Fruit fly (Drosophila melanogaster) whole organism, prepupa: ENCODE data around the gene X11L.

Experiments
- Blimp-1 ChIP-seq: fragments of 200-800 bp; sonication (Bioruptor generic); optimal IDR thresholded peaks from 3 replicates; lab custom pipeline; 2017; ENCODE audit warnings: missing biosample characterization, missing genetic modification characterization, mild to moderate bottlenecking, moderate library complexity, missing genetic modification reagents
- CG10669 ChIP-seq: fragments of 200-800 bp; sonication (Bioruptor generic); optimal IDR thresholded peaks from 3 replicates; lab custom pipeline; 2018; ENCODE audit warnings: missing biosample characterization, mild to moderate bottlenecking, missing genetic modification characterization, moderate library complexity
- CG11294 ChIP-seq: fragments of 200-800 bp; sonication (Bioruptor generic); IDR thresholded peaks from 2 replicates; pipeline ENCODE4 v1.3.6; 2022; ENCODE audit warnings: missing biosample characterization, missing genetic modification characterization
- CG11762 ChIP-seq: fragments of 200-800 bp; sonication (Bioruptor generic); optimal IDR thresholded peaks from 3 replicates; lab custom pipeline; 2016; ENCODE audit warnings: missing biosample characterization, missing genetic modification characterization; ENCODE audit not compliant: insufficient read depth
- CG11902 ChIP-seq: fragments of 200-800 bp; sonication (Bioruptor generic); optimal IDR thresholded peaks from 3 replicates; lab custom pipeline; 2016; ENCODE audit warnings: missing biosample characterization, missing genetic modification characterization
- CG15336 ChIP-seq: fragments of 200-800 bp; sonication (Bioruptor generic); IDR thresholded peaks from 2 replicates; pipeline ENCODE4 v1.3.6; 2022; ENCODE audit warnings: missing biosample characterization, missing genetic modification characterization
- CG1621 ChIP-seq: fragments of 200-800 bp; sonication (Bioruptor generic); optimal IDR thresholded peaks from 3 replicates; lab custom pipeline; 2018; ENCODE audit warnings: missing biosample characterization, mild to moderate bottlenecking, missing genetic modification characterization
- CG16779 ChIP-seq: fragments of 200-800 bp; sonication (Bioruptor generic); optimal IDR thresholded peaks from 3 replicates; lab custom pipeline; 2017; ENCODE audit warnings: missing biosample characterization, mild to moderate bottlenecking, missing genetic modification characterization
- CG3032 ChIP-seq: fragments of 200-800 bp; optimal IDR thresholded peaks from 2 replicates; lab custom pipeline; 2019; ENCODE audit warnings: missing biosample characterization, mild to moderate bottlenecking, missing genetic modification characterization, moderate library complexity
- CG31627 ChIP-seq: fragments of 200-800 bp; sonication (Bioruptor generic); optimal IDR thresholded peaks from 3 replicates; lab custom pipeline; 2016; ENCODE audit warnings: missing biosample characterization, missing genetic modification characterization
- CG32006 ChIP-seq: fragments of 200-800 bp; sonication (Bioruptor generic); optimal IDR thresholded peaks from 3 replicates; lab custom pipeline; 2017; ENCODE audit warnings: missing biosample characterization, mild to moderate bottlenecking, missing genetic modification characterization
- CG4318 ChIP-seq: fragments of 200-800 bp; sonication (Bioruptor generic); optimal IDR thresholded peaks from 3 replicates; lab custom pipeline; 2017; ENCODE audit warnings: missing biosample characterization, mild to moderate bottlenecking, missing genetic modification characterization
- CG6276 ChIP-seq: fragments of 200-800 bp; sonication (Bioruptor generic); optimal IDR thresholded peaks from 2 replicates; lab custom pipeline; 2017; ENCODE audit warnings: missing biosample characterization, mild to moderate bottlenecking, missing genetic modification characterization
- CG6792 ChIP-seq: fragments of 200-800 bp; sonication (Bioruptor generic); optimal IDR thresholded peaks from 3 replicates; lab custom pipeline; 2016; ENCODE audit warnings: missing biosample characterization, missing genetic modification characterization
- CG6808 ChIP-seq: fragments of 200-800 bp; sonication (Bioruptor generic); optimal IDR thresholded peaks from 3 replicates; lab custom pipeline; 2017; ENCODE audit warnings: missing biosample characterization, missing genetic modification characterization, mild to moderate bottlenecking, moderate library complexity, missing genetic modification reagents
- CG8119 ChIP-seq: fragments of 200-800 bp; sonication (Bioruptor generic); IDR thresholded peaks from 3 replicates; pipeline ENCODE4 v1.3.6; 2022; ENCODE audit warnings: missing biosample characterization, missing genetic modification characterization
- CG8632 ChIP-seq: fragments of 200-800 bp; sonication (Bioruptor generic); optimal IDR thresholded peaks from 3 replicates; lab custom pipeline; 2016; ENCODE audit warnings: missing biosample characterization, missing genetic modification characterization
- CG9139 ChIP-seq: fragments of 200-800 bp; sonication (Bioruptor generic); optimal IDR thresholded peaks from 3 replicates; lab custom pipeline; 2017; ENCODE audit warnings: missing biosample characterization, mild to moderate bottlenecking, missing genetic modification characterization
- Eip78C ChIP-seq: fragments of 200-800 bp; sonication (Bioruptor generic); peaks from one replicate; lab custom pipeline; 2016; ENCODE audit warnings: missing biosample characterization, missing genetic modification characterization
- Ets96B ChIP-seq: fragments of 200-800 bp; optimal IDR thresholded peaks from 2 replicates; lab custom pipeline; 2019; ENCODE audit warnings: missing biosample characterization, mild to moderate bottlenecking, missing genetic modification characterization, moderate library complexity
- Gug ChIP-seq: fragments of 200-800 bp; sonication (Bioruptor generic); IDR thresholded peaks from 2 replicates; pipeline ENCODE4 v1.3.6; 2022; ENCODE audit warnings: missing biosample characterization, missing genetic modification characterization
- Hr39 ChIP-seq: fragments of 200-800 bp; sonication (Bioruptor generic); optimal IDR thresholded peaks from 2 replicates; lab custom pipeline; 2016; ENCODE audit warnings: missing biosample characterization, missing genetic modification characterization
- Met ChIP-seq: fragments of 200-800 bp; sonication (Bioruptor generic); optimal IDR thresholded peaks from 3 replicates; lab custom pipeline; 2016; ENCODE audit warnings: missing biosample characterization, missing genetic modification characterization
- Sox15 ChIP-seq: fragments of 200-800 bp; sonication (Bioruptor generic); optimal IDR thresholded peaks from 3 replicates; lab custom pipeline; 2016; ENCODE audit warnings: missing biosample characterization, missing genetic modification characterization
- acj6 ChIP-seq: fragments of 200-800 bp; sonication (Bioruptor generic); optimal IDR thresholded peaks from 3 replicates; lab custom pipeline; 2016; ENCODE audit warnings: missing biosample characterization, missing genetic modification characterization
- cyc ChIP-seq: fragments of 200-800 bp; sonication (Bioruptor generic); optimal IDR thresholded peaks from 3 replicates; lab custom pipeline; 2016; ENCODE audit warnings: missing biosample characterization, missing genetic modification characterization
- dsx ChIP-seq: fragments of 200-800 bp; optimal IDR thresholded peaks from 3 replicates; lab custom pipeline; 2019; ENCODE audit warnings: missing biosample characterization, mild to moderate bottlenecking, missing genetic modification characterization, moderate library complexity; ENCODE audit not compliant: poor library complexity, severe bottlenecking
- fd59A ChIP-seq: fragments of 200-800 bp; sonication (Bioruptor generic); optimal IDR thresholded peaks from 2 replicates; lab custom pipeline; 2017; ENCODE audit warnings: missing biosample characterization, mild to moderate bottlenecking, missing genetic modification characterization, missing genetic modification reagents
- fd85E ChIP-seq: fragments of 200-800 bp; sonication (Bioruptor generic); optimal IDR thresholded peaks from 3 replicates; lab custom pipeline; 2016; ENCODE audit warnings: missing biosample characterization, missing genetic modification characterization
- net ChIP-seq: fragments of 200-800 bp; sonication (Bioruptor generic); optimal IDR thresholded peaks from 3 replicates; lab custom pipeline; 2016; ENCODE audit warnings: missing biosample characterization, missing genetic modification characterization
- spab ChIP-seq: fragments of 200-800 bp; sonication (Bioruptor generic); optimal IDR thresholded peaks from 2 replicates; lab custom pipeline; 2017; ENCODE audit warnings: missing biosample characterization, mild to moderate bottlenecking, missing genetic modification characterization, missing genetic modification reagents
- ss ChIP-seq, 2 experiments: fragments of 200-800 bp; sonication (Bioruptor generic); optimal IDR thresholded peaks; 2 replicates in 1 of 2; 3 replicates in 1 of 2; lab custom pipeline; 2017 to 2018; ENCODE audit warnings: mild to moderate bottlenecking in 2 of 2, missing biosample characterization in 2 of 2, missing genetic modification characterization in 2 of 2, moderate library complexity in 1 of 2
- svp ChIP-seq: fragments of 200-800 bp; sonication (Bioruptor generic); peaks from one replicate; lab custom pipeline; 2016; ENCODE audit warnings: missing biosample characterization, missing genetic modification characterization
- vri ChIP-seq: fragments of 200-800 bp; sonication (Bioruptor generic); optimal IDR thresholded peaks from 3 replicates; lab custom pipeline; 2016; ENCODE audit warnings: missing biosample characterization, mild to moderate bottlenecking, missing genetic modification characterization

X11L gene

DNA sequence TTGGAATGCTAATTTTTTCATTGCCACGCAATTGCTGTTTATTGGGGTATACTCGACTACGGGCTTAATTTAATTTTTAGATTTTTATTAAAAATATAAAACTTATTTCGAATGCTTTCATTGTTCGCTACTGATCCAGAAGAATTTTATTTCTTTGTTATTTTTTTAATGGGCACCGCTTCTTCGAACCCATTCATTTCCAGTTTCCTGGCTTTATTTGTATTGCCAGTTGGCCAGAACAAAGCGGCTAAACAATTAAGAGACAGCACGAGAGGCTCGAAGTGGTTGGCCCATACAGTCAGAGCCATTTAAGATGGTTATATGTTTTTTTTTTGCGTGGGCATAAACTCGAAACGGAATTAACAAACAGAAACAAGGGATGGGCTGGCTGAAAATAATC, 3.6 kb upstream of the X11L start (continued):
- TF ChIP-seq Met (GFP tag; lab: Kevin White, UChicago) (peak; percentile 88), CG11902 (GFP tag; lab: Kevin White, UChicago) (peak; percentile 73), CG6808 (GFP tag; lab: Kevin White, UChicago) (peak; percentile 59), Ets96B (tag; lab: Kevin White, UChicago) (peak; percentile 68), CG8119 (GFP tag; lab: Robert Waterston, UW) (peak; percentile 72; the same call in 2 of the 3 replicates), CG6792 (peak; percentile 80), CG6276 (GFP tag; lab: Kevin White, UChicago) (no peak), net (GFP tag; lab: Kevin White, UChicago) (peak; percentile 82), CG15336 (peak; percentile 75), CG10669 (peak; percentile 76), fd85E (GFP tag; lab: Kevin White, UChicago) (no peak), CG32006 (GFP tag; lab: Kevin White, UChicago) (peak; percentile 73), CG3032 (tag; lab: Kevin White, UChicago) (peak; percentile 69), spab (peak; percentile 21), Gug (GFP tag; lab: Robert Waterston, UW) (peak; percentile 50; the same call in 1 of the 2 replicates), Blimp-1 (GFP tag; lab: Kevin White, UChicago) (peak; percentile 42), CG4318 (GFP tag; lab: Kevin White, UChicago) (peak; percentile 31)

DNA sequence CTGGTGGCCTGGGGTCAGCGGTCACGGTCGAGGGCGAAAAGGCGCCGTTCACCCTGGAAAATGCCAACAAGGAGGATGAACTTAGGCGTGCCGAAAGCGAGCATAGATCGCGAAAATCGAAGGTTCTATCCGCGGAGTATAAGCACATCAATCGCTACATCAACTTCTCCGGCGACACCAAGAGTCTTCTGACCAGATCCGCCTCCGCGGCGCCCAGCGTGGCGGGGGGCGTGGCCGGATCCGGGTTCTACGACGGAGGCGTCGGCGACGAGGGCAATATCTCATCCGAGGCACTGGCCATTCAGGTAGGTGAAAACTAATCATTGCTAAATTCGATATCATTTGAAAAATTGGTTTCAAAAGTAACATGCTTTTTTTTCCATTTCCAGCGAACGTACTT, 1.8 kb upstream of the X11L start:
- no peak for TF ChIP-seq CG31627 (GFP tag; lab: Kevin White, UChicago)
- no peak for TF ChIP-seq CG1621 (tag; lab: Kevin White, UChicago)
- no peak for TF ChIP-seq fd59A (GFP tag; lab: Kevin White, UChicago)
- no peak for TF ChIP-seq CG11762 (GFP tag; lab: Kevin White, UChicago)
- no peak for TF ChIP-seq Sox15 (GFP tag; lab: Kevin White, UChicago)
- no peak for TF ChIP-seq vri
- TF ChIP-seq Hr39, result no peak
- no peak for TF ChIP-seq CG8119 (GFP tag; lab: Robert Waterston, UW)
- TF ChIP-seq cyc, result no peak

DNA sequence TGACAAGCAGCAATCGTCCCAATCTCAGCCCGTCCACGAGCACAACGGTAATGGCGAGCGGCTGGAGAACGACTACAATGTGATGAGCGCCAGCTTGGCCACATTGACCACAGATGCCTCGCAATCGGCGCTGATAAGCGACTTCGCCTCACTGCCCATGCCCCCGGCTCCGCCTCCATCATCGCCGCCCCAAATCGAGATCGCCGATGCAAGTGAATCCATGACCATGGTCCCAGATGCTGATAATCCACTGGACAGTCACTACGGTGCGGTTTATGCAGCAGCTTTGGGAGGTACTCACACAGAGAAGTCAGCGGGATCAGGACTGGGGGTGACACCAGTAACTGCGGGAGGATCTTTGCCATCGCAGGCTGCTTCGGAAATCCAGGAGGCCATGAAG, 3.1 kb downstream of the X11L start:
- TF ChIP-seq svp, result peak; percentile 99
- no peak for TF ChIP-seq CG9139 (GFP tag; lab: Kevin White, UChicago)
- peak; percentile 16 for TF ChIP-seq dsx
- TF ChIP-seq net (GFP tag; lab: Kevin White, UChicago), result no peak
- peak; percentile 40 for TF ChIP-seq Eip78C (GFP tag; lab: Kevin White, UChicago)

DNA sequence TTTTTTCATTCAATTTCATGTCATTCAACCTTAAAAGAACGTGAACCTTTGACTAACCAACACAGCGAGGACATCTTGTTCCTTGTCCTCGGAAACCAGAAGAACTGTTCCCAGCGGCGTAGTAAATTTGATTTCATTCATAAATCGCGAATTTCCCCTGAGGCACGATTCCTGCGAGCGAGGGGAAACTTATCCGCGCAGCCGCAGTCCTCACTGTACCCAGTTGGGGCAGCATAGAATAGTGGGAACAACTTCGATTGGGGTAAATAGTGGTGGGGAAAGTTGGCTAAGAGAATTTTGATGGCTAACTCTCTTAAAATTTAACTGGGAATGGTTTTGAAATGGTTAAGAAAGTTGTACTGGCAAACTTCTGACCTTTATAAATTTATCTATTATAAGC, 12.0 kb downstream of the X11L start:
- TF ChIP-seq Met (GFP tag; lab: Kevin White, UChicago), result no peak
- no peak for TF ChIP-seq CG10669
- no peak for TF ChIP-seq Sox15 (GFP tag; lab: Kevin White, UChicago)
- TF ChIP-seq CG16779 (tag; lab: Kevin White, UChicago), result no peak
- no peak for TF ChIP-seq CG15336
- no peak for TF ChIP-seq ss (GFP tag; optimal IDR thresholded peaks at IDR 0.05; lab: Kevin White, UChicago)
- no peak for TF ChIP-seq CG31627 (GFP tag; lab: Kevin White, UChicago)
- no peak for TF ChIP-seq fd59A (GFP tag; lab: Kevin White, UChicago)
- TF ChIP-seq CG11294 (GFP tag; lab: Robert Waterston, UW), result no peak
- no peak for TF ChIP-seq CG32006 (GFP tag; lab: Kevin White, UChicago)
- TF ChIP-seq CG8632, result no peak
- no peak for TF ChIP-seq acj6 (GFP tag; lab: Kevin White, UChicago)
- TF ChIP-seq CG6808 (GFP tag; lab: Kevin White, UChicago), result no peak
